Worm (Caenorhabditis elegans): Measurements from ENCODE around the gene chil-9.

DNA sequence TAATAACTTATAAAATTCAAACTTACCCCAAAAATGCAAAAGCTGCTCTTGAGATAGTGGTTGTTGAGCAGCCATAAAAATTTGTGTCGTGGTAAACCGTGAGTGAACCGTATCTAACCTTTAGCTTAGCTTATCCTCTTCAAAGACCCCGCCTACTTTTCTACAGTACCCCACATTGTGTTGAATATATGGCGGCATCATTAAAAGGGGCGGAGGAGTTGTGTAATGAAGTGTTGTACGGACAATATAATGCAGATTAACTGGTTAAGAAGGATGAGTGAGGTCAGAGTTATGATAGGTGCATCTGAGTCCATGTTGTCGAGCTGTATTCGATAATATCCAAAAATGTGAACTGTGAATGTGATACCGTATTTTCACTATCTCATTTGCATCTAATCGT, 17.3 kb downstream of the chil-9 start, which contains the start of gene eyg-1:
- TF ChIP-seq skn-1 (tag; optimal IDR thresholded peaks at IDR 0.05) (no peak), ces-1 (GFP tag; optimal IDR thresholded peaks at IDR 0.05) (no peak), saeg-2 (GFP tag; IDR thresholded peaks at IDR 0.05) (no peak), zag-1 (tag; optimal IDR thresholded peaks at IDR 0.05) (no peak), ceh-20 (GFP tag; IDR thresholded peaks at IDR 0.05) (no peak), nhr-237 (tag; optimal IDR thresholded peaks at IDR 0.05) (no peak), ZK546.5 (tag; optimal IDR thresholded peaks at IDR 0.05) (no peak)

All from whole organism, L4 larva.